Fruit fly (Drosophila melanogaster): ENCODE data around the gene CG10194.

DNA sequence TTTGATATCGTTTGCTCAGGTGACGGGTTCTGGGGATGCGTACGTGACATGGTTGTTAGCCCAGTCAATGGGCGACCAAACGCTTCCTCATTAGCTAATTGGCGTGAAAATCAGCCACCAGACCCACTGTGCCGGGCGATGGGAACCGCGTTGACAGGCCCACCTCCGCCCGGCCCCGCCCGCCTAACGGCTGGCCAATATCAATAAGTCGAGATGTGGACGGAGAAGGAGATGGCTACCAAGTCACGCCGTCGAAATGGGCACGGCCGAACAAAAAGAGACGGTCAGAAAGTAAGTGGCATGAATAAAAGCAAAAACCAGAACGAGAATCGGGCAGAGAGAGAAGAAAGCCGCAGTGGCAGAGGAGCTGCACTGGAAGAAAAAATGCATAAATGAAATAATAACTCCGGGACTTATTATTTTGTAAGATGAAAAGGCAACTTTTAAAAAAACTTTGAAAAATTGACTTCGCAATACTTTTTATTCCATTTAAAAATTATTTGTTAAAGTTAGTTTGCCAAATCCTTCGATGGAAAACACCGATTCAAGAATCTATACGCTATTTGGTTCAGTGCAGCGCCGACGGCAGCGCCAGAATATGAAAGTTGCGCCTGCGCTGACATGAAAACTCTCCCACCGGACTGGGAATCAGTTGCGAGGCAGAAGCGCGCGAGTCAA, 48.0 kb upstream of the CG10194 start, which contains the start of gene CG13082:
- TF ChIP-seq CTCF (optimal IDR thresholded peaks at IDR 0.05) (no peak), CG8478 (optimal IDR thresholded peaks at IDR 0.05) (no peak)

Data from S2 (cell line).